Worm (Caenorhabditis elegans) whole organism, L4 larva: ENCODE data around the gene prx-12.

Experiments
- F10B5.3 ChIP-seq: sonication (generic microtip); optimal IDR thresholded peaks from 2 replicates; lab custom pipeline; 2016; ENCODE audit warnings: mild to moderate bottlenecking, missing genetic modification characterization, missing compliant biosample characterization
- F26F4.8 ChIP-seq: fragments of 200-800 bp; sonication (Bioruptor generic); conservative IDR thresholded peaks from 2 replicates; pipeline ENCODE4 v1.3.6; 2022; ENCODE audit warnings: missing genetic modification characterization, missing compliant biosample characterization
- F37D6.2 ChIP-seq: sonication (generic microtip); optimal IDR thresholded peaks from 2 replicates; lab custom pipeline; 2016; ENCODE audit warnings: mild to moderate bottlenecking, missing genetic modification characterization, missing compliant biosample characterization
- R02D3.7 ChIP-seq: fragments of 150-350 bp; sonication (generic microtip); optimal IDR thresholded peaks from 3 replicates; lab custom pipeline; 2014; ENCODE audit warnings: missing biosample characterization, missing genetic modification characterization
- T20F7.1 ChIP-seq: fragments of 200-800 bp; sonication (Bioruptor generic); optimal IDR thresholded peaks from 2 replicates; lab custom pipeline; 2018; ENCODE audit warnings: mild to moderate bottlenecking, missing genetic modification characterization, missing compliant biosample characterization
- Y5F2A.4 ChIP-seq: fragments of 200-800 bp; sonication (Bioruptor generic); optimal IDR thresholded peaks from 2 replicates; lab custom pipeline; 2018; ENCODE audit warnings: mild to moderate bottlenecking, missing genetic modification characterization, missing compliant biosample characterization
- ceh-28 ChIP-seq: fragments of 150-350 bp; optimal IDR thresholded peaks from 2 replicates; lab custom pipeline; 2014; ENCODE audit warnings: missing biosample characterization, missing genetic modification reagents, missing genetic modification characterization
- ceh-44 ChIP-seq: fragments of 200-800 bp; sonication (Bioruptor generic); IDR thresholded peaks from 2 replicates; pipeline ENCODE4 v1.3.6; 2022; ENCODE audit warnings: missing genetic modification reagents, missing genetic modification characterization, missing compliant biosample characterization
- ctbp-1 ChIP-seq: fragments of 200-800 bp; sonication (Bioruptor generic); IDR thresholded peaks from 2 replicates; pipeline ENCODE4 v1.3.6; 2022; ENCODE audit warnings: missing genetic modification reagents, missing genetic modification characterization, missing compliant biosample characterization
- daf-12 ChIP-seq: fragments of 150-350 bp; optimal IDR thresholded peaks from 2 replicates; lab custom pipeline; 2014; ENCODE audit warnings: missing biosample characterization, missing genetic modification reagents, missing genetic modification characterization
- daf-16 ChIP-seq, 3 experiments: sonication (generic microtip); optimal IDR thresholded peaks; 2 replicates each; lab custom pipeline; 2016 to 2017; ENCODE audit warnings: missing genetic modification characterization in 3 of 3, missing genetic modification reagents in 3 of 3, mild to moderate bottlenecking in 2 of 3, missing compliant biosample characterization in 2 of 3, missing biosample characterization in 1 of 3, moderate library complexity in 1 of 3
- daf-19 ChIP-seq: fragments of 200-800 bp; sonication (Bioruptor generic); conservative IDR thresholded peaks from 2 replicates; pipeline ENCODE4 v1.3.6; 2022; ENCODE audit warnings: missing genetic modification characterization, missing compliant biosample characterization
- dmd-9 ChIP-seq: fragments of 200-800 bp; sonication (Bioruptor generic); IDR thresholded peaks from 2 replicates; pipeline ENCODE4 v1.3.6; 2022; ENCODE audit warnings: missing genetic modification reagents, missing genetic modification characterization, missing compliant biosample characterization
- duxl-1 ChIP-seq: sonication (generic microtip); optimal IDR thresholded peaks from 2 replicates; lab custom pipeline; 2016; ENCODE audit warnings: mild to moderate bottlenecking, missing genetic modification characterization, moderate library complexity, missing compliant biosample characterization; ENCODE audit not compliant: poor library complexity
- dve-1 ChIP-seq: sonication (generic microtip); optimal IDR thresholded peaks from 2 replicates; lab custom pipeline; 2017; ENCODE audit warnings: antibody characterized with exemption, mild to moderate bottlenecking, missing genetic modification characterization, missing compliant biosample characterization; ENCODE audit not compliant: insufficient read depth
- fkh-10 ChIP-seq: fragments of 150-350 bp; optimal IDR thresholded peaks from 2 replicates; lab custom pipeline; 2014; ENCODE audit warnings: missing biosample characterization, missing genetic modification reagents, missing genetic modification characterization
- gei-8 ChIP-seq: fragments of 200-800 bp; sonication (Bioruptor generic); optimal IDR thresholded peaks from 2 replicates; lab custom pipeline; 2018; ENCODE audit warnings: mild to moderate bottlenecking, missing genetic modification characterization, missing compliant biosample characterization
- hlh-11 ChIP-seq: fragments of 200-800 bp; sonication (Bioruptor generic); optimal IDR thresholded peaks from 2 replicates; lab custom pipeline; 2018; ENCODE audit warnings: mild to moderate bottlenecking, missing genetic modification characterization, missing compliant biosample characterization
- hlh-30 ChIP-seq: sonication (generic microtip); optimal IDR thresholded peaks from 2 replicates; lab custom pipeline; 2017; ENCODE audit warnings: antibody characterized with exemption, mild to moderate bottlenecking, missing genetic modification characterization, missing compliant biosample characterization; ENCODE audit not compliant: insufficient read depth
- jun-1 ChIP-seq: fragments of 150-350 bp; optimal IDR thresholded peaks from 2 replicates; lab custom pipeline; 2014; ENCODE audit warnings: missing biosample characterization, missing genetic modification reagents, missing genetic modification characterization
- lin-1 ChIP-seq: fragments of 200-800 bp; sonication (Bioruptor generic); IDR thresholded peaks from 2 replicates; pipeline ENCODE4 v1.3.6; 2022; ENCODE audit warnings: missing genetic modification reagents, missing genetic modification characterization, missing compliant biosample characterization
- lin-38 ChIP-seq: fragments of 200-800 bp; sonication (Bioruptor generic); IDR thresholded peaks from 2 replicates; pipeline ENCODE4 v1.3.6; 2022; ENCODE audit warnings: missing genetic modification reagents, missing genetic modification characterization, missing compliant biosample characterization
- lir-3 ChIP-seq: sonication (generic microtip); optimal IDR thresholded peaks from 2 replicates; lab custom pipeline; 2016; ENCODE audit warnings: mild to moderate bottlenecking, missing genetic modification characterization, missing compliant biosample characterization
- madf-5 ChIP-seq, 2 experiments: fragments of 200-800 bp; sonication (Bioruptor generic); IDR thresholded peaks; 2 replicates each; pipeline ENCODE4 v1.3.6; 2022; ENCODE audit warnings: missing compliant biosample characterization in 2 of 2, missing genetic modification characterization in 2 of 2
- mdl-1 ChIP-seq, 2 experiments: fragments of 150-350 bp in 1 of 2; sonication (generic microtip) in 1 of 2; optimal IDR thresholded peaks; 2 replicates each; lab custom pipeline; 2014 to 2017; ENCODE audit warnings: missing biosample characterization in 2 of 2, missing genetic modification characterization in 2 of 2
- mep-1 ChIP-seq: fragments of 150-350 bp; sonication (generic microtip); optimal IDR thresholded peaks from 3 replicates; lab custom pipeline; 2014; ENCODE audit warnings: missing biosample characterization, missing genetic modification characterization
- mxl-2 ChIP-seq: fragments of 200-800 bp; sonication (Bioruptor generic); conservative IDR thresholded peaks from 2 replicates; pipeline ENCODE4 v1.3.6; 2022; ENCODE audit warnings: missing genetic modification reagents, missing genetic modification characterization, missing compliant biosample characterization
- mxl-3 ChIP-seq: fragments of 200-800 bp; sonication (Bioruptor generic); optimal IDR thresholded peaks from 2 replicates; lab custom pipeline; 2018; ENCODE audit warnings: mild to moderate bottlenecking, missing genetic modification characterization, missing compliant biosample characterization
- nhr-102 ChIP-seq: sonication (generic microtip); optimal IDR thresholded peaks from 2 replicates; lab custom pipeline; 2016; ENCODE audit warnings: mild to moderate bottlenecking, missing genetic modification characterization, moderate library complexity, missing compliant biosample characterization
- nhr-111 ChIP-seq: fragments of 200-800 bp; sonication (Bioruptor generic); optimal IDR thresholded peaks from 2 replicates; lab custom pipeline; 2018; ENCODE audit warnings: mild to moderate bottlenecking, missing genetic modification characterization, missing compliant biosample characterization
- nhr-28 ChIP-seq: fragments of 150-350 bp; optimal IDR thresholded peaks from 2 replicates; lab custom pipeline; 2014; ENCODE audit warnings: missing biosample characterization, missing genetic modification characterization
- nhr-48 ChIP-seq: sonication (generic microtip); optimal IDR thresholded peaks from 2 replicates; lab custom pipeline; 2016; ENCODE audit warnings: mild to moderate bottlenecking, missing genetic modification characterization, missing compliant biosample characterization
- pha-4 ChIP-seq, 2 experiments: fragments of 150-350 bp in 1 of 2; fragments of 200-800 bp in 1 of 2; sonication (Bioruptor generic) in 1 of 2; IDR thresholded peaks in 1 of 2; optimal IDR thresholded peaks in 1 of 2; 2 replicates each; pipeline versions ENCODE4 v1.3.6 to Lab custom; 2014 to 2022; ENCODE audit warnings: missing genetic modification characterization in 2 of 2, missing genetic modification reagents in 2 of 2, missing biosample characterization in 1 of 2, missing compliant biosample characterization in 1 of 2
- php-3 ChIP-seq: fragments of 200-800 bp; sonication (Bioruptor generic); IDR thresholded peaks from 2 replicates; pipeline ENCODE4 v1.3.6; 2022; ENCODE audit warnings: missing genetic modification reagents, missing genetic modification characterization, missing compliant biosample characterization
- saeg-2 ChIP-seq: fragments of 200-800 bp; sonication (Bioruptor generic); IDR thresholded peaks from 2 replicates; pipeline ENCODE4 v1.3.6; 2022; ENCODE audit warnings: missing genetic modification reagents, missing genetic modification characterization, missing compliant biosample characterization
- spr-1 ChIP-seq: sonication (generic microtip); optimal IDR thresholded peaks from 2 replicates; lab custom pipeline; 2016; ENCODE audit warnings: mild to moderate bottlenecking, missing genetic modification characterization, missing compliant biosample characterization
- tra-1 ChIP-seq: fragments of 200-800 bp; sonication (Bioruptor generic); IDR thresholded peaks from 2 replicates; pipeline ENCODE4 v1.3.6; 2022; ENCODE audit warnings: missing genetic modification reagents, missing genetic modification characterization, missing compliant biosample characterization
- unc-39 ChIP-seq: sonication (generic microtip); optimal IDR thresholded peaks from 2 replicates; lab custom pipeline; 2017; ENCODE audit warnings: missing biosample characterization, missing genetic modification characterization
- unc-62 ChIP-seq, 3 experiments: fragments of 150-350 bp in 1 of 3; sonication (generic microtip); optimal IDR thresholded peaks in 2 of 3; peaks in 1 of 3; 1 replicate in 1 of 3; 2 replicates in 2 of 3; lab custom pipeline; 2014 to 2017; ENCODE audit warnings: missing biosample characterization in 3 of 3, missing genetic modification characterization in 3 of 3, missing genetic modification reagents in 3 of 3, missing genotype in 1 of 3
- zfp-2 ChIP-seq: sonication (generic microtip); optimal IDR thresholded peaks from 2 replicates; lab custom pipeline; 2016; ENCODE audit warnings: mild to moderate bottlenecking, missing genetic modification characterization, missing compliant biosample characterization
- zfp-3 ChIP-seq: fragments of 200-800 bp; sonication (Bioruptor generic); conservative IDR thresholded peaks from 2 replicates; pipeline ENCODE4 v1.3.6; 2022; ENCODE audit warnings: missing genetic modification reagents, missing genetic modification characterization, missing compliant biosample characterization
- zip-11 ChIP-seq: fragments of 200-800 bp; sonication (Bioruptor generic); IDR thresholded peaks from 2 replicates; pipeline ENCODE4 v1.3.6; 2022; ENCODE audit warnings: missing genetic modification characterization, missing compliant biosample characterization
- zip-2 ChIP-seq: fragments of 150-350 bp; optimal IDR thresholded peaks from 2 replicates; lab custom pipeline; 2014; ENCODE audit warnings: missing biosample characterization, missing genetic modification characterization

Gene prx-12

ce11 chrX:11355856-11356255 lies 37.2 kb upstream of the prx-12 start:
- TF ChIP-seq unc-62 (GFP tag; optimal IDR thresholded peaks at IDR 0.05 in 1 of 2; lab: Kevin White, UChicago): peak in 1 of 2 experiments; percentile 94
- TF ChIP-seq unc-62 (tag; optimal IDR thresholded peaks at IDR 0.05; lab: Kevin White, UChicago): no peak
- TF ChIP-seq zip-2 (tag; lab: Kevin White, UChicago): no peak
- TF ChIP-seq, all 104 proteins: peak for 1

ce11 chrX:11357516-11357915 lies 35.6 kb upstream of the prx-12 start, which contains the start of gene pgp-4:
Gene pgp-4 (plus strand): TSS chrX:11357816.
- TF ChIP-seq mxl-2 (GFP tag; lab: Robert Waterston, UW): no peak
- TF ChIP-seq madf-5 (GFP tag; IDR thresholded peaks at IDR 0.05; lab: Robert Waterston, UW): no peak
- TF ChIP-seq php-3 (GFP tag; lab: Robert Waterston, UW): no peak
- no peak for TF ChIP-seq T20F7.1 (GFP tag; lab: Kevin White, UChicago)
- TF ChIP-seq ctbp-1 (GFP tag; lab: Robert Waterston, UW): no peak
- TF ChIP-seq Y5F2A.4 (GFP tag; lab: Kevin White, UChicago): no peak
- TF ChIP-seq pha-4 (GFP tag; IDR thresholded peaks at IDR 0.05; lab: Robert Waterston, UW): no peak
- no peak for TF ChIP-seq pha-4 (tag; optimal IDR thresholded peaks at IDR 0.05; lab: Kevin White, UChicago)
- no peak for TF ChIP-seq unc-62 (GFP tag; optimal IDR thresholded peaks at IDR 0.05 in 1 of 2; lab: Kevin White, UChicago)
- TF ChIP-seq unc-62 (tag; optimal IDR thresholded peaks at IDR 0.05; lab: Kevin White, UChicago): no peak
- TF ChIP-seq F10B5.3 (tag; lab: Kevin White, UChicago): no peak
- TF ChIP-seq ceh-28 (tag; lab: Kevin White, UChicago): no peak
- TF ChIP-seq zfp-3 (GFP tag; lab: Robert Waterston, UW): no peak

ce11 chrX:11364914-11365313 lies 28.2 kb upstream of the prx-12 start:
- TF ChIP-seq dmd-9 (GFP tag; lab: Robert Waterston, UW) (no peak), php-3 (GFP tag; lab: Robert Waterston, UW) (peak; percentile 71), jun-1 (tag; lab: Kevin White, UChicago) (no peak), zip-11 (GFP tag; lab: Robert Waterston, UW) (no peak), gei-8 (GFP tag; lab: Kevin White, UChicago) (no peak), mxl-3 (no peak), nhr-28 (tag; lab: Kevin White, UChicago) (peak; percentile 51), mep-1 (tag; lab: Kevin White, UChicago) (no peak), nhr-102 (tag; lab: Kevin White, UChicago) (no peak), daf-12 (tag; lab: Kevin White, UChicago) (no peak), F37D6.2 (tag; lab: Kevin White, UChicago) (no peak), saeg-2 (GFP tag; lab: Robert Waterston, UW) (no peak), R02D3.7 (no peak), spr-1 (tag; lab: Kevin White, UChicago) (no peak), dve-1 (peak; percentile 61), hlh-11 (peak; percentile 4), duxl-1 (tag; lab: Kevin White, UChicago) (no peak), nhr-48 (tag; lab: Kevin White, UChicago) (no peak), fkh-10 (GFP tag; lab: Kevin White, UChicago) (no peak), lin-1 (GFP tag; lab: Robert Waterston, UW) (no peak), lin-38 (no peak), unc-39 (tag; lab: Kevin White, UChicago) (no peak), daf-19 (no peak), lir-3 (tag; lab: Kevin White, UChicago) (no peak), nhr-111 (GFP tag; lab: Kevin White, UChicago) (no peak), ceh-44 (GFP tag; lab: Robert Waterston, UW) (no peak), zfp-2 (tag; lab: Kevin White, UChicago) (no peak), tra-1 (GFP tag; lab: Robert Waterston, UW) (no peak), mdl-1 (tag; optimal IDR thresholded peaks at IDR 0.05; lab: Kevin White, UChicago) (no peak), daf-16 (GFP tag; optimal IDR thresholded peaks at IDR 0.05; lab: Kevin White, UChicago) (no peak), daf-16 (tag; optimal IDR thresholded peaks at IDR 0.05; lab: Kevin White, UChicago) (peak; percentile 83), F26F4.8 (no peak), hlh-30 (tag; lab: Kevin White, UChicago) (no peak), mxl-2 (GFP tag; lab: Robert Waterston, UW) (no peak), Y5F2A.4 (GFP tag; lab: Kevin White, UChicago) (no peak)
